Worm (Caenorhabditis elegans) whole organism, L1 larva: ENCODE results near the gene srlf-36.

Source experiments
- nhr-76 ChIP-seq: sonication (generic microtip); optimal IDR thresholded peaks from 2 replicates; lab custom pipeline; 2017; ENCODE audit warnings: missing biosample characterization, missing genetic modification characterization
- tbx-2 ChIP-seq: sonication (generic microtip); optimal IDR thresholded peaks from 2 replicates; lab custom pipeline; 2016; ENCODE audit warnings: missing genetic modification characterization, missing compliant biosample characterization
- zag-1 ChIP-seq: fragments of 150-350 bp; optimal IDR thresholded peaks from 2 replicates; lab custom pipeline; 2014; ENCODE audit warnings: missing biosample characterization, missing genetic modification characterization

ce11 chrV:624922-625321 is 15.4 kb upstream of the srlf-36 start, which contains the start of gene srt-17:
- no peak for TF ChIP-seq zag-1 (tag; lab: Kevin White, UChicago)
- no peak for TF ChIP-seq nhr-76 (tag; lab: Kevin White, UChicago)
- TF ChIP-seq tbx-2 (tag; lab: Kevin White, UChicago), result no peak
